Fruit fly (Drosophila melanogaster): Measurements from ENCODE around the gene Mitofilin.

DNA sequence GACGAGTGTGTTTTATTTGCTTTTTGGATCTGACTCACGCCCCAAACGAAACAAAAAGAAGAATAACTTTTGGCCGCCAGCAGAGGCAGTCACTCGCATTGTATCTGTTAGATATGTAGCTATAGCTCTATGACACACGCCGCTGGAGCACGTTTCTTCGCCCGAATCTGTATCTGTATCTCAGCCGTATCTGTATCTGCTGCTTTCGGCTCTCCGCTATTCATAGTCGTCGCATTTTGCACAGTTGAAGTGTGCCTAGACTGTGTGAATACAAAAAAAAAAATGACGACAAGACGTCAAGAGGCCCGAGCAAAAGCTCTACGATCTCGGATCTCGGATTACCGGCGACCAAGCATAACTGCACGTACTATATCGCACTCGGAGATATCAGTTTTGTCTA is 23.6 kb upstream of the Mitofilin start:
- TF ChIP-seq CG8478 (optimal IDR thresholded peaks at IDR 0.05) (no peak), pan (optimal IDR thresholded peaks at IDR 0.05) (no peak), usp (GFP tag; optimal IDR thresholded peaks at IDR 0.05) (no peak), psq (optimal IDR thresholded peaks at IDR 0.05) (no peak), EcR (GFP tag; optimal IDR thresholded peaks at IDR 0.05) (no peak), Dll (optimal IDR thresholded peaks at IDR 0.05) (no peak)

All from whole organism.